Worm (Caenorhabditis elegans) whole organism, young adult: Measurements from ENCODE around the gene sma-3.

Source experiments
- D2030.7 ChIP-seq: fragments of 200-800 bp; sonication (Bioruptor generic); IDR thresholded peaks from 2 replicates; pipeline ENCODE4 v1.3.6; 2022; ENCODE audit warnings: missing genetic modification reagents, missing genetic modification characterization, missing compliant biosample characterization
- F49E8.2 ChIP-seq: sonication (generic microtip); optimal IDR thresholded peaks from 3 replicates; lab custom pipeline; 2017; ENCODE audit warnings: missing genetic modification characterization, mild to moderate bottlenecking, missing compliant biosample characterization, antibody characterized with exemption, moderate library complexity; ENCODE audit not compliant: insufficient read depth
- F55B11.4 ChIP-seq: sonication (generic microtip); optimal IDR thresholded peaks from 2 replicates; lab custom pipeline; 2016; ENCODE audit warnings: missing compliant biosample characterization, missing genetic modification characterization, borderline replicate concordance; ENCODE audit not compliant: insufficient read depth
- F57A8.1 ChIP-seq: fragments of 200-800 bp; sonication (Bioruptor generic); optimal IDR thresholded peaks from 2 replicates; lab custom pipeline; 2018; ENCODE audit warnings: mild to moderate bottlenecking, missing genetic modification characterization, moderate library complexity, missing compliant biosample characterization
- Y56A3A.18 ChIP-seq: fragments of 200-800 bp; sonication (Bioruptor generic); IDR thresholded peaks from 2 replicates; pipeline ENCODE4 v1.3.6; 2022; ENCODE audit warnings: missing genetic modification reagents, missing genetic modification characterization, missing compliant biosample characterization
- Y67H2A.10 ChIP-seq: fragments of 200-800 bp; sonication (Bioruptor generic); conservative IDR thresholded peaks from 2 replicates; pipeline ENCODE4 v1.3.6; 2022; ENCODE audit warnings: missing genetic modification reagents, missing genetic modification characterization, missing compliant biosample characterization
- aptf-2 ChIP-seq: fragments of 200-800 bp; sonication (Bioruptor generic); conservative IDR thresholded peaks from 2 replicates; pipeline ENCODE4 v1.3.6; 2022; ENCODE audit warnings: missing genetic modification reagents, missing genetic modification characterization, missing compliant biosample characterization
- athp-1 ChIP-seq: sonication (generic microtip); optimal IDR thresholded peaks from 2 replicates; lab custom pipeline; 2017; ENCODE audit warnings: mild to moderate bottlenecking, missing genetic modification characterization, missing compliant biosample characterization
- attf-3 ChIP-seq: fragments of 200-800 bp; sonication (Bioruptor generic); conservative IDR thresholded peaks from 2 replicates; pipeline ENCODE4 v1.3.6; 2022; ENCODE audit warnings: missing genetic modification reagents, missing genetic modification characterization, missing compliant biosample characterization
- bed-1 ChIP-seq: fragments of 200-800 bp; sonication (Bioruptor generic); IDR thresholded peaks from 2 replicates; pipeline ENCODE4 v1.3.6; 2022; ENCODE audit warnings: missing genetic modification reagents, missing genetic modification characterization, missing compliant biosample characterization
- cebp-1 ChIP-seq, 2 experiments: fragments of 200-800 bp in 1 of 2; sonication (Bioruptor generic) in 1 of 2; sonication (generic microtip) in 1 of 2; IDR thresholded peaks in 1 of 2; optimal IDR thresholded peaks in 1 of 2; 2 replicates each; pipeline versions ENCODE4 v1.3.6 to Lab custom; 2017 to 2022; ENCODE audit warnings: missing compliant biosample characterization in 2 of 2, missing genetic modification characterization in 2 of 2, mild to moderate bottlenecking in 1 of 2, missing genetic modification reagents in 1 of 2, moderate library complexity in 1 of 2
- ceh-40 ChIP-seq: fragments of 200-800 bp; sonication (Bioruptor generic); IDR thresholded peaks from 2 replicates; pipeline ENCODE4 v1.3.6; 2022; ENCODE audit warnings: missing genetic modification characterization, missing compliant biosample characterization
- die-1 ChIP-seq: sonication (generic microtip); optimal IDR thresholded peaks from 2 replicates; lab custom pipeline; 2016; ENCODE audit warnings: missing genotype, mild to moderate bottlenecking, missing genetic modification characterization, missing compliant biosample characterization
- dox-1 ChIP-seq: fragments of 200-800 bp; sonication (Bioruptor generic); IDR thresholded peaks from 2 replicates; pipeline ENCODE4 v1.3.6; 2022; ENCODE audit warnings: missing genetic modification reagents, missing genetic modification characterization, missing compliant biosample characterization
- dpff-1 ChIP-seq: sonication (generic microtip); optimal IDR thresholded peaks from 2 replicates; lab custom pipeline; 2017; ENCODE audit warnings: mild to moderate bottlenecking, missing genetic modification characterization, missing compliant biosample characterization
- dpl-1 ChIP-seq: fragments of 150-350 bp; optimal IDR thresholded peaks from 2 replicates; lab custom pipeline; 2014; ENCODE audit warnings: missing biosample characterization, missing genetic modification reagents, missing genetic modification characterization
- ekl-4 ChIP-seq: fragments of 200-800 bp; sonication (Bioruptor generic); IDR thresholded peaks from 2 replicates; pipeline ENCODE4 v1.3.6; 2022; ENCODE audit warnings: missing genetic modification reagents, missing genetic modification characterization, missing compliant biosample characterization
- fkh-3 ChIP-seq: sonication (generic microtip); optimal IDR thresholded peaks from 2 replicates; lab custom pipeline; 2016; ENCODE audit warnings: mild to moderate bottlenecking, missing genetic modification characterization, missing compliant biosample characterization
- hmg-1.2 ChIP-seq: fragments of 200-800 bp; sonication (Bioruptor generic); IDR thresholded peaks from 2 replicates; pipeline ENCODE4 v1.3.6; 2022; ENCODE audit warnings: missing genetic modification reagents, missing genetic modification characterization, missing compliant biosample characterization
- lag-1 ChIP-seq: fragments of 200-800 bp; sonication (Bioruptor generic); IDR thresholded peaks from 2 replicates; pipeline ENCODE4 v1.3.6; 2022; ENCODE audit warnings: missing genetic modification reagents, missing genetic modification characterization, missing compliant biosample characterization
- let-607 ChIP-seq, 2 experiments: fragments of 200-800 bp in 1 of 2; sonication (Bioruptor generic) in 1 of 2; sonication (generic microtip) in 1 of 2; optimal IDR thresholded peaks; 2 replicates each; lab custom pipeline; 2016 to 2018; ENCODE audit warnings: mild to moderate bottlenecking in 2 of 2, missing compliant biosample characterization in 2 of 2, missing genetic modification characterization in 2 of 2, moderate library complexity in 2 of 2, missing genotype in 1 of 2
- lin-26 ChIP-seq: fragments of 200-800 bp; sonication (Bioruptor generic); IDR thresholded peaks from 2 replicates; pipeline ENCODE4 v1.3.6; 2022; ENCODE audit warnings: missing genetic modification reagents, missing genetic modification characterization, missing compliant biosample characterization
- lin-35 ChIP-seq, 3 experiments: fragments of 150-350 bp in 2 of 3; sonication (generic microtip) in 1 of 3; optimal IDR thresholded peaks; 2 replicates each; lab custom pipeline; 2014 to 2018; ENCODE audit warnings: missing biosample characterization in 3 of 3, missing genetic modification characterization in 3 of 3, missing genetic modification reagents in 3 of 3
- lsl-1 ChIP-seq: fragments of 200-800 bp; sonication (Bioruptor generic); optimal IDR thresholded peaks from 2 replicates; lab custom pipeline; 2018; ENCODE audit warnings: mild to moderate bottlenecking, missing genetic modification characterization, moderate library complexity, missing compliant biosample characterization
- madf-10 ChIP-seq: sonication (generic microtip); optimal IDR thresholded peaks from 2 replicates; lab custom pipeline; 2016; ENCODE audit warnings: mild to moderate bottlenecking, missing genetic modification characterization, missing compliant biosample characterization
- madf-3 ChIP-seq: fragments of 200-800 bp; sonication (Bioruptor generic); IDR thresholded peaks from 2 replicates; pipeline ENCODE4 v1.3.6; 2022; ENCODE audit warnings: missing genetic modification reagents, missing genetic modification characterization, missing compliant biosample characterization
- madf-6 ChIP-seq: fragments of 200-800 bp; sonication (Bioruptor generic); IDR thresholded peaks from 2 replicates; pipeline ENCODE4 v1.3.6; 2022; ENCODE audit warnings: missing genetic modification reagents, missing genetic modification characterization, missing compliant biosample characterization
- mes-4 ChIP-seq: sonication (generic microtip); optimal IDR thresholded peaks from 2 replicates; lab custom pipeline; 2016; ENCODE audit warnings: missing genotype, missing genetic modification characterization, missing compliant biosample characterization
- nhr-179 ChIP-seq: sonication (generic microtip); optimal IDR thresholded peaks from 2 replicates; lab custom pipeline; 2016; ENCODE audit warnings: mild to moderate bottlenecking, missing genetic modification characterization, missing compliant biosample characterization
- nhr-80 ChIP-seq: sonication (generic microtip); optimal IDR thresholded peaks from 2 replicates; lab custom pipeline; 2016; ENCODE audit warnings: missing genetic modification characterization, missing compliant biosample characterization
- pbrm-1 ChIP-seq: fragments of 200-800 bp; sonication (Bioruptor generic); IDR thresholded peaks from 2 replicates; pipeline ENCODE4 v1.3.6; 2022; ENCODE audit warnings: missing genetic modification reagents, missing genetic modification characterization, missing compliant biosample characterization
- pha-4 ChIP-seq: fragments of 150-350 bp; sonication (generic microtip); optimal IDR thresholded peaks from 2 replicates; lab custom pipeline; 2014; ENCODE audit warnings: missing biosample characterization, missing genetic modification reagents, missing genetic modification characterization
- rpc-1 ChIP-seq, 2 experiments: fragments of 150-350 bp in 1 of 2; sonication (generic microtip) in 1 of 2; optimal IDR thresholded peaks; 2 replicates each; lab custom pipeline; 2014 to 2018; ENCODE audit warnings: missing biosample characterization in 1 of 2, missing genetic modification characterization in 1 of 2, missing genetic modification reagents in 1 of 2, missing genotype in 1 of 2
- sea-2 ChIP-seq: fragments of 200-800 bp; sonication (Bioruptor generic); IDR thresholded peaks from 2 replicates; pipeline ENCODE4 v1.3.6; 2022; ENCODE audit warnings: missing genetic modification characterization, missing compliant biosample characterization
- snpc-3.4 ChIP-seq: sonication (generic microtip); optimal IDR thresholded peaks from 2 replicates; lab custom pipeline; 2017; ENCODE audit warnings: missing genetic modification characterization, mild to moderate bottlenecking, missing compliant biosample characterization, antibody characterized with exemption, moderate library complexity, missing genotype, missing genetic modification reagents
- somi-1 ChIP-seq: fragments of 200-800 bp; sonication (Bioruptor generic); optimal IDR thresholded peaks from 2 replicates; lab custom pipeline; 2018; ENCODE audit warnings: mild to moderate bottlenecking, missing genetic modification characterization, missing compliant biosample characterization
- tbx-9 ChIP-seq: sonication (generic microtip); optimal IDR thresholded peaks from 2 replicates; lab custom pipeline; 2016; ENCODE audit warnings: borderline replicate concordance, missing genetic modification characterization, inconsistent platforms, missing compliant biosample characterization
- tlf-1 ChIP-seq: fragments of 200-800 bp; sonication (Bioruptor generic); optimal IDR thresholded peaks from 2 replicates; lab custom pipeline; 2018; ENCODE audit warnings: mild to moderate bottlenecking, missing genetic modification characterization, missing compliant biosample characterization
- xnd-1 ChIP-seq: sonication (generic microtip); optimal IDR thresholded peaks from 2 replicates; lab custom pipeline; 2016; ENCODE audit warnings: missing genotype, missing genetic modification reagents, missing genetic modification characterization, missing compliant biosample characterization
- ztf-26 ChIP-seq: sonication (generic microtip); optimal IDR thresholded peaks from 2 replicates; lab custom pipeline; 2017; ENCODE audit warnings: missing genetic modification characterization, missing compliant biosample characterization

sma-3 gene

DNA sequence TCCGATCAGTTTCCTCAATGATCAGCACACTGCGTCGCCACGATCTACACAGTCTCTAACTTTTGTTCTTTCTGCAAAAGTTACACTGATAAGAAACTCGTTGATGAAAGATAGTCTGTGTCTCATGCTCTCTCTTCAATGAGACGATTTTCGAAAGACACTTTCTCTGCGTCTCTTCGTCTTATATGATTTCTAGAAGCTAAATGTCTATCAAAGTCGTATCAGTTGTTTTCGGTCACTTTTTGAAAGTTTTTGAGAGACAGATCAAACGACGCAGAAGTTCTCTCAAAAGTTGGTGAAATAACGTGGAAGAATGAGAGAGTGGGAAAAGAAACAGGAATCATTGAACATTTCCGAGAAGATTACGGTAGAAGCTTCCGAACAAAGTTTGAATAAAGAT, 31.4 kb upstream of the sma-3 start (continued):
- TF ChIP-seq D2030.7 (GFP tag; lab: Robert Waterston, UW) (no peak), F55B11.4 (tag; lab: Kevin White, UChicago) (no peak), ztf-26 (peak; percentile 31), pha-4 (tag; lab: Kevin White, UChicago) (peak; percentile 20), attf-3 (GFP tag; lab: Robert Waterston, UW) (no peak), nhr-80 (tag; lab: Kevin White, UChicago) (peak; percentile 94), die-1 (tag; lab: Kevin White, UChicago) (peak; percentile 8), cebp-1 (GFP tag; IDR thresholded peaks at IDR 0.05; lab: Robert Waterston, UW) (no peak), cebp-1 (tag; optimal IDR thresholded peaks at IDR 0.05; lab: Kevin White, UChicago) (peak; percentile 74), Y56A3A.18 (peak; percentile 72; the same call in 1 of the 2 replicates), lin-26 (peak; percentile 41; the same call in 1 of the 2 replicates), mes-4 (tag; lab: Kevin White, UChicago) (no peak), madf-6 (peak; percentile 31; the same call in 1 of the 2 replicates), somi-1 (GFP tag; lab: Kevin White, UChicago) (peak; percentile 58)
- TF ChIP-seq, all 124 proteins: peak for 28

DNA sequence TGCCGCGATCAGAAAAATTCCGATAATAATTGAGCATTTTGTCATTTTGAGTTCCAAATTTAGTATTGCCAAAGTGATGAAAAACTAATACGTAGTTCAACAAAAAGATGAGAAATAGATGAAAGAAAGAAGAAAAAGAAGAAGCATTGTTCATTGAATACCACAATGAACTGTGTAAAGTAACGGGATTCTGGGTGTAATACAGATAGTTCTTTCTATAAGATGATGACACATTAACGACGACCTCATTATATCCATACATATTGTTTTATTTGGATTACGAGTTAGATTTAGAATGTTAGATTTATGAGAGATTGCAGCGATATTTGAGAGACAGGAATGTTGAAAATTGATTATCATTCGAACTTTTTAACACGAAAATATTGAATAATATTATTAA, 27.8 kb upstream of the sma-3 start, which contains the start of gene K04C2.5:
K04C2.5 (minus strand) TSS at position 101 of the 400 bp plus-strand sequence.
- TF ChIP-seq aptf-2 (no peak), D2030.7 (GFP tag; lab: Robert Waterston, UW) (no peak), F55B11.4 (tag; lab: Kevin White, UChicago) (no peak), nhr-80 (tag; lab: Kevin White, UChicago) (no peak), lsl-1 (no peak), fkh-3 (tag; lab: Kevin White, UChicago) (no peak), athp-1 (no peak), xnd-1 (tag; lab: Kevin White, UChicago) (no peak), dpff-1 (tag; lab: Kevin White, UChicago) (no peak), madf-10 (tag; lab: Kevin White, UChicago) (no peak), sea-2 (GFP tag; lab: Robert Waterston, UW) (no peak), Y67H2A.10 (GFP tag; lab: Robert Waterston, UW) (no peak)

DNA sequence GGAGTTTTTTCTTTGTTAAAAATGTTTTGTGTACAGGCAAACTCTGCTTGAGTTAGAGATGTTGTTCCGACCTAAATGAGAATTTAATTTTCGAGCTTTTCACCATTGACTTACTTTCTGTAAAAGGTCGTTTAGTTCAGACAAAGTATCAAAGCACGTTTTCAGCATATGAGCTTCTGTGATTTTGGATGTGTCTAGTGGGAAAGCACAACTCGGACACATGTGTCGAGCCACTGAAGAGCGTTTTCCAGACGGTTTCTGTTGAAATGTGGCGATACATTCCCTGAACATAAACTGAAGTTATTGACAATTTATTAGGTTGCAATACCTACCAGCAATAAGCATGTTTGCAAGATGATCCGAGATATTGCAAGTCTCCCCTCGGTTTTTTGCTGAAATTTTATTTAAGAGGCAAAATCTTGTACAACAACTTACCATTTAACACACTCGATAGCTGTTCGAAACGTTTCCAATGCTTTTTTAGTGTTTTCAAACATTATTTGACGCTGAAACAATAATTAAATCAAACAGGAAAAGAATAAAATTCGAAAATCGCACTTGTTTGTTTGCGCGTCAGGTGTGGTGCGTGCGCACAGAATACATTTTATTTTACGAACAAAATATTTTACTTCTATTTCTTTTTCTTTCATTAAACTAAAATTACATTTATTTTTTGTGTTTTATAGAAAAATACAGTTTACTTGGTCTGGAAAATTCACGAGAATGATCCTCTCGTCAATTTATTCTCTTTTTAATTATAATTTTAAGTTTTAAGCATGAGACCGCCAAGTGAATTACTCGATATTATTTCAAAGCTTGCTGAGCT, 25.4 kb upstream of the sma-3 start, which contains the start of the genes brd-1 and K04C2.2:
brd-1 (minus strand) TSS at position 506 of the 826 bp plus-strand sequence.
K04C2.2 (plus strand) TSS at position 776 of the 826 bp plus-strand sequence.
- TF ChIP-seq F49E8.2 (tag; lab: Kevin White, UChicago) (no peak), dox-1 (GFP tag; lab: Robert Waterston, UW) (no peak), lin-26 (0 out of 2 replicates have a peak, but pooled peaks have one; percentile 27), dpl-1 (GFP tag; lab: Kevin White, UChicago) (peak; percentile 23)

DNA sequence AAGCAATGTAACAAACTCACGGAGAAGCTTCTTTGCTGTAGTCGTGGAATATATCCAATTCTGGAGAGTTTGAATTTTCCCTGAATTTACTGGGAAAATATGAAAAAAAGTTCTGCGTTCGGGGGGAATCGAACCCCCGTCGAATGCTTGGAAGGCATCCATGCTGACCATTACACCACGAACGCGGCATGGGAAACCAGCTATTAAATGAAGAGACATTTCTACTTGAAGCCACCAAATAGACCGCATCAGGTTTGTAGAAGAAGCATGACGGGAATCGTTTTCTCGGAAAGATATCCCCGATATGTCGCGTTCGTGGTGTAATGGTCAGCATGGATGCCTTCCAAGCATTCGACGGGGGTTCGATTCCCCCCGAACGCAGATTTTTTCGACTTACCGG, 24.7 kb upstream of the sma-3 start:
- peak in 1 of 3 experiments; percentile 40 for TF ChIP-seq lin-35 (GFP tag; optimal IDR thresholded peaks at IDR 0.05; lab: Kevin White, UChicago)
- TF ChIP-seq rpc-1 (optimal IDR thresholded peaks at IDR 0.05; lab: Kevin White, UChicago): peak; percentile 80
- peak; percentile 76 for TF ChIP-seq rpc-1 (tag; optimal IDR thresholded peaks at IDR 0.05; lab: Kevin White, UChicago)
- no peak for TF ChIP-seq dpl-1 (GFP tag; lab: Kevin White, UChicago)
- no peak for TF ChIP-seq nhr-179 (tag; lab: Kevin White, UChicago)
- no peak for TF ChIP-seq let-607 (tag; optimal IDR thresholded peaks at IDR 0.05; lab: Kevin White, UChicago)
- no peak for TF ChIP-seq tbx-9 (tag; lab: Kevin White, UChicago)
- no peak for TF ChIP-seq ceh-40 (GFP tag; lab: Robert Waterston, UW)
- 0 out of 2 replicates have a peak, but pooled peaks have one; percentile 19 for TF ChIP-seq madf-3 (GFP tag; lab: Robert Waterston, UW)
- TF ChIP-seq ekl-4 (GFP tag; lab: Robert Waterston, UW): no peak
- peak; percentile 5 for TF ChIP-seq madf-10 (tag; lab: Kevin White, UChicago)
- no peak for TF ChIP-seq tlf-1 (GFP tag; lab: Kevin White, UChicago)
- 0 out of 2 replicates have a peak, but pooled peaks have one; percentile 50 for TF ChIP-seq pbrm-1 (GFP tag; lab: Robert Waterston, UW)
- peak; percentile 59 for TF ChIP-seq hmg-1.2 (GFP tag; lab: Robert Waterston, UW)
- no peak for TF ChIP-seq bed-1 (GFP tag; lab: Robert Waterston, UW)
- TF ChIP-seq snpc-3.4 (tag; lab: Kevin White, UChicago): peak; percentile 8
- TF ChIP-seq nhr-80 (tag; lab: Kevin White, UChicago): no peak
- TF ChIP-seq lag-1 (GFP tag; lab: Robert Waterston, UW): no peak
- no peak for TF ChIP-seq F57A8.1
